Worm (Caenorhabditis elegans): ENCODE measurements around the gene F38E1.6.

The F38E1.6 gene

DNA sequence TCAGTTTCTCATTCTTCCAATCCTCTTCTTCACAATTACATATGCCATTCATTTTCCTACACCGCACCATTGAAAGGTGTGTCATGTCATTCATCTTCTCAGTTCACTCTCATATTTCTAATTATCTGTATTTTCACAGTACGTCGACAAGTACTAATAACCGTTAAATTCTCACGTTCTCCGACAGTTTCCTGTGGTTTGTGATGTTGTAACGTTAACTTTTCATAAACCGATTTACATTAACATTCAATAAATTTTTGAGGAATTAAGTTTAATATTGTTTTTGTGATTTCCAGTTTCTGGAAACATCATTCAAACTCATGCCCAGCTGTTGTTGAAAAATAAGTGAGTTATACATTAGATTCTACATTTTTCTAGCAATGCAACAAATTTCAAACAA, 25.5 kb upstream of the F38E1.6 start, which contains the start of gene tmd-2:
TSS of gene tmd-2 (plus strand) at position 301 of the 400 bp plus-strand sequence.
- TF ChIP-seq efl-1 (optimal IDR thresholded peaks at IDR 0.05) = no peak
- peak in 1 of 2 experiments; percentile 56 for TF ChIP-seq efl-1 (GFP tag; optimal IDR thresholded peaks at IDR 0.05 in 1 of 2)
- no peak for TF ChIP-seq egl-27 (tag; optimal IDR thresholded peaks at IDR 0.05)
- TF ChIP-seq blmp-1 (tag; optimal IDR thresholded peaks at IDR 0.05) = peak; percentile 18

ce11 chrV:8335620-8336019, 24.3 kb upstream of the F38E1.6 start:
- no peak for TF ChIP-seq efl-1 (optimal IDR thresholded peaks at IDR 0.05)
- no peak for TF ChIP-seq efl-1 (GFP tag; optimal IDR thresholded peaks at IDR 0.05 in 1 of 2)
- TF ChIP-seq fkh-10 (GFP tag; optimal IDR thresholded peaks at IDR 0.05) = no peak
- TF ChIP-seq ama-1 (optimal IDR thresholded peaks at IDR 0.05) = no peak
- no peak for TF ChIP-seq swsn-7 (tag; optimal IDR thresholded peaks at IDR 0.05)
- TF ChIP-seq C34B4.2 (tag; optimal IDR thresholded peaks at IDR 0.05) = no peak
- TF ChIP-seq mef-2 (tag; optimal IDR thresholded peaks at IDR 0.05) = no peak
- no peak for TF ChIP-seq ceh-82 (tag; optimal IDR thresholded peaks at IDR 0.05)
- TF ChIP-seq skn-1 (tag; optimal IDR thresholded peaks at IDR 0.05) = peak; percentile 12
- no peak for TF ChIP-seq lin-35 (GFP tag; optimal IDR thresholded peaks at IDR 0.05)
- no peak for TF ChIP-seq F16B12.6 (tag; optimal IDR thresholded peaks at IDR 0.05)
- no peak for TF ChIP-seq egl-13 (tag; optimal IDR thresholded peaks at IDR 0.05)
- no peak for TF ChIP-seq mdl-1 (tag; optimal IDR thresholded peaks at IDR 0.05)
- no peak for TF ChIP-seq jun-1 (tag; optimal IDR thresholded peaks at IDR 0.05)
- no peak for TF ChIP-seq ces-1 (GFP tag; optimal IDR thresholded peaks at IDR 0.05)
- TF ChIP-seq irx-1 (tag; optimal IDR thresholded peaks at IDR 0.05) = no peak
- no peak for TF ChIP-seq nhr-237 (tag; optimal IDR thresholded peaks at IDR 0.05)
- no peak for TF ChIP-seq lin-39 (tag; optimal IDR thresholded peaks at IDR 0.05)
- no peak for TF ChIP-seq pax-3 (tag; optimal IDR thresholded peaks at IDR 0.05)
- peak; percentile 41 for TF ChIP-seq unc-130 (tag; optimal IDR thresholded peaks at IDR 0.05)
- TF ChIP-seq sox-4 (tag; optimal IDR thresholded peaks at IDR 0.05) = no peak
- TF ChIP-seq dsc-1 (tag; optimal IDR thresholded peaks at IDR 0.05) = no peak
- peak; percentile 50 for TF ChIP-seq lin-14 (GFP tag; optimal IDR thresholded peaks at IDR 0.05)
- TF ChIP-seq lin-15B (tag; optimal IDR thresholded peaks at IDR 0.05) = no peak
- no peak for TF ChIP-seq tlp-1 (tag; optimal IDR thresholded peaks at IDR 0.05)
- no peak for TF ChIP-seq unc-98 (GFP tag; IDR thresholded peaks at IDR 0.05)
- TF ChIP-seq isw-1 (GFP tag; IDR thresholded peaks at IDR 0.05) = no peak
- no peak for TF ChIP-seq aly-2 (tag; optimal IDR thresholded peaks at IDR 0.05)
- no peak for TF ChIP-seq dpl-1 (GFP tag; optimal IDR thresholded peaks at IDR 0.05)
- no peak for TF ChIP-seq nhr-11 (tag; optimal IDR thresholded peaks at IDR 0.05)
- no peak for TF ChIP-seq lir-3 (tag; optimal IDR thresholded peaks at IDR 0.05; ENCODE audit: poor library complexity)
- no peak for TF ChIP-seq hlh-17 (GFP tag; optimal IDR thresholded peaks at IDR 0.05; ENCODE audit: borderline replicate concordance)
- TF ChIP-seq snu-23 (GFP tag; optimal IDR thresholded peaks at IDR 0.05) = no peak
- no peak for TF ChIP-seq nhr-85 (tag)
- TF ChIP-seq zag-1 (tag; optimal IDR thresholded peaks at IDR 0.05) = no peak
- peak in 1 of 2 experiments; percentile 14 for TF ChIP-seq lsy-2 (tag; optimal IDR thresholded peaks at IDR 0.05)
- TF ChIP-seq pqm-1 (tag; optimal IDR thresholded peaks at IDR 0.05) = no peak
- TF ChIP-seq hpl-2 (GFP tag; optimal IDR thresholded peaks at IDR 0.05) = no peak
- TF ChIP-seq zip-4 (GFP tag; optimal IDR thresholded peaks at IDR 0.05) = no peak
- no peak for TF ChIP-seq mep-1 (tag; optimal IDR thresholded peaks at IDR 0.05)
- TF ChIP-seq ceh-90 (tag; optimal IDR thresholded peaks at IDR 0.05) = no peak
- TF ChIP-seq nhr-28 (tag; optimal IDR thresholded peaks at IDR 0.05) = no peak
- TF ChIP-seq snpc-4 (tag; optimal IDR thresholded peaks at IDR 0.05) = peak; percentile 26
- TF ChIP-seq nhr-71 (tag; optimal IDR thresholded peaks at IDR 0.05) = peak; percentile 21
- peak; percentile 33 for TF ChIP-seq pag-3 (tag; optimal IDR thresholded peaks at IDR 0.05; ENCODE audit: borderline replicate concordance, insufficient read depth)
- no peak for TF ChIP-seq ceh-63 (GFP tag; optimal IDR thresholded peaks at IDR 0.05)
- no peak for TF ChIP-seq ceh-8 (GFP tag; optimal IDR thresholded peaks at IDR 0.05)
- no peak for TF ChIP-seq Y116A8C.19 (tag; optimal IDR thresholded peaks at IDR 0.05; ENCODE audit: borderline replicate concordance)
- no peak for TF ChIP-seq nhr-76 (tag; optimal IDR thresholded peaks at IDR 0.05)
- no peak for TF ChIP-seq unc-30 (tag; optimal IDR thresholded peaks at IDR 0.05)
